Worm (Caenorhabditis elegans): ENCODE results near the gene Y17D7B.3.

- TF ChIP-seq unc-62 (GFP tag; optimal IDR thresholded peaks at IDR 0.05): no peak
- TF ChIP-seq snpc-4 (tag; optimal IDR thresholded peaks at IDR 0.05): no peak
- TF ChIP-seq sptf-1 (tag; optimal IDR thresholded peaks at IDR 0.05): no peak
- no peak for TF ChIP-seq blmp-1 (tag; optimal IDR thresholded peaks at IDR 0.05)
- TF ChIP-seq unc-120 (tag; optimal IDR thresholded peaks at IDR 0.05; ENCODE audit: poor library complexity, severe bottlenecking): no peak
- no peak for TF ChIP-seq mep-1 (tag; optimal IDR thresholded peaks at IDR 0.05)
- TF ChIP-seq lsy-2 (tag; optimal IDR thresholded peaks at IDR 0.05): no peak
- TF ChIP-seq elt-1 (tag; optimal IDR thresholded peaks at IDR 0.05; ENCODE audit: borderline replicate concordance, insufficient read depth): no peak
- no peak for TF ChIP-seq flh-1 (GFP tag; optimal IDR thresholded peaks at IDR 0.05)
- TF ChIP-seq ztf-11 (tag; optimal IDR thresholded peaks at IDR 0.05): no peak
Observed at ce11 chrV:18772761-18773160, 13.8 kb downstream of the Y17D7B.3 start, which contains the start of gene clec-257.

Measured in whole organism, mixed stage, embryonic.